Worm (Caenorhabditis elegans) whole organism, early embryonic: ENCODE measurements around the gene F55G7.4.

Experiments
- F13C5.2 ChIP-seq: sonication (generic microtip); optimal IDR thresholded peaks from 2 replicates; lab custom pipeline; 2017; ENCODE audit warnings: mild to moderate bottlenecking, missing genetic modification characterization, inconsistent platforms, missing compliant biosample characterization
- ama-1 ChIP-seq: fragments of 150-350 bp; optimal IDR thresholded peaks from 2 replicates; lab custom pipeline; 2014
- ceh-36 ChIP-seq: sonication (generic microtip); optimal IDR thresholded peaks from 2 replicates; lab custom pipeline; 2016; ENCODE audit warnings: missing genetic modification characterization, inconsistent platforms, missing compliant biosample characterization
- ets-7 ChIP-seq: sonication (generic microtip); optimal IDR thresholded peaks from 2 replicates; lab custom pipeline; 2016; ENCODE audit warnings: missing genotype, missing genetic modification characterization, missing compliant biosample characterization
- flt-1 ChIP-seq: fragments of 200-800 bp; sonication (Bioruptor generic); IDR thresholded peaks from 2 replicates; pipeline ENCODE4 v1.3.6; 2022; ENCODE audit warnings: missing genetic modification characterization, missing compliant biosample characterization
- hmg-4 ChIP-seq: fragments of 200-800 bp; sonication (Bioruptor generic); optimal IDR thresholded peaks from 2 replicates; lab custom pipeline; 2018; ENCODE audit warnings: mild to moderate bottlenecking, missing genetic modification characterization, missing compliant biosample characterization
- hnd-1 ChIP-seq: sonication (generic microtip); optimal IDR thresholded peaks from 2 replicates; lab custom pipeline; 2016; ENCODE audit warnings: missing genetic modification characterization, missing compliant biosample characterization
- pes-1 ChIP-seq: fragments of 200-800 bp; sonication (Bioruptor generic); IDR thresholded peaks from 2 replicates; pipeline ENCODE4 v1.3.6; 2022; ENCODE audit warnings: missing genetic modification reagents, missing genetic modification characterization, missing compliant biosample characterization
- scrt-1 ChIP-seq: fragments of 200-800 bp; sonication (Bioruptor generic); IDR thresholded peaks from 2 replicates; pipeline ENCODE4 v1.3.6; 2022; ENCODE audit warnings: missing genetic modification characterization, missing compliant biosample characterization
- sea-1 ChIP-seq: fragments of 200-800 bp; sonication (Bioruptor generic); conservative IDR thresholded peaks from 2 replicates; pipeline ENCODE4 v1.3.6; 2022; ENCODE audit warnings: missing genetic modification characterization, missing compliant biosample characterization
- tbx-37 ChIP-seq: fragments of 200-800 bp; sonication (Bioruptor generic); conservative IDR thresholded peaks from 2 replicates; pipeline ENCODE4 v1.3.6; 2022; ENCODE audit warnings: missing genetic modification reagents, missing genetic modification characterization, missing compliant biosample characterization

ce11 chrX:11934933-11935332, 7.2 kb downstream of the F55G7.4 start:
- peak; percentile 65 for TF ChIP-seq ceh-36 (tag; lab: Kevin White, UChicago)
- TF ChIP-seq sea-1 (GFP tag; lab: Robert Waterston, UW), result peak; percentile 88
- peak; percentile 86 for TF ChIP-seq scrt-1
- no peak for TF ChIP-seq ets-7 (tag; lab: Kevin White, UChicago)
- TF ChIP-seq pes-1 (GFP tag; lab: Robert Waterston, UW), result peak; percentile 90
- peak; percentile 80 for TF ChIP-seq F13C5.2 (tag; lab: Kevin White, UChicago)
- no peak for TF ChIP-seq ama-1 (lab: Kevin White, UChicago)
- TF ChIP-seq hmg-4 (GFP tag; lab: Kevin White, UChicago), result peak; percentile 86
- TF ChIP-seq tbx-37 (GFP tag; lab: Robert Waterston, UW), result peak; percentile 78
- peak; percentile 83 for TF ChIP-seq flt-1 (GFP tag; lab: Robert Waterston, UW)
- peak; percentile 66 for TF ChIP-seq hnd-1 (tag; lab: Kevin White, UChicago)
